Fruit fly (Drosophila melanogaster) whole organism, wandering third instar larva: ENCODE results near the gene CG18731.

ENCODE experiments used
- Abd-B ChIP-seq: fragments of >200 bp; optimal IDR thresholded peaks from 2 replicates; lab custom pipeline; 2017; ENCODE audit warnings: missing biosample characterization, missing genetic modification characterization
- CG32264 ChIP-seq: fragments of 200-800 bp; sonication (Bioruptor generic); optimal IDR thresholded peaks from 2 replicates; lab custom pipeline; 2016; ENCODE audit warnings: missing biosample characterization, missing genetic modification characterization
- CG9705 ChIP-seq: fragments of 200-800 bp; sonication (Bioruptor generic); optimal IDR thresholded peaks from 2 replicates; lab custom pipeline; 2018; ENCODE audit warnings: missing biosample characterization, mild to moderate bottlenecking, missing genetic modification characterization
- CrebA ChIP-seq: fragments of 200-800 bp; sonication (Bioruptor generic); optimal IDR thresholded peaks from 2 replicates; lab custom pipeline; 2016; ENCODE audit warnings: missing biosample characterization, mild to moderate bottlenecking, missing genetic modification characterization, borderline replicate concordance
- Dfd ChIP-seq: fragments of >200 bp; optimal IDR thresholded peaks from 2 replicates; lab custom pipeline; 2017; ENCODE audit warnings: missing biosample characterization, missing genetic modification characterization
- Dif ChIP-seq: fragments of 200-275, 200-300 bp; sonication (Bioruptor generic); optimal IDR thresholded peaks from 2 replicates; lab custom pipeline; 2018; ENCODE audit warnings: missing biosample characterization, missing genetic modification characterization; ENCODE audit not compliant: partially characterized antibody
- GATAd ChIP-seq: sonication (Bioruptor generic); optimal IDR thresholded peaks from 2 replicates; lab custom pipeline; 2016; ENCODE audit warnings: missing biosample characterization, missing genetic modification characterization
- HLH106 ChIP-seq: fragments of 200-800 bp; optimal IDR thresholded peaks from 3 replicates; lab custom pipeline; 2019; ENCODE audit warnings: missing biosample characterization, mild to moderate bottlenecking, missing genetic modification characterization, moderate library complexity
- Hnf4 ChIP-seq: fragments of 200-800 bp; sonication (Bioruptor generic); optimal IDR thresholded peaks from 2 replicates; lab custom pipeline; 2016; ENCODE audit warnings: missing biosample characterization, mild to moderate bottlenecking, missing genetic modification characterization
- Hr78 ChIP-seq: fragments of >200 bp; optimal IDR thresholded peaks from 2 replicates; lab custom pipeline; 2017; ENCODE audit warnings: missing biosample characterization, missing genetic modification characterization
- Hr83 ChIP-seq: fragments of 200-300 bp; sonication (Bioruptor generic); optimal IDR thresholded peaks from 2 replicates; lab custom pipeline; 2016; ENCODE audit warnings: missing biosample characterization, mild to moderate bottlenecking, missing genetic modification characterization, moderate library complexity; ENCODE audit not compliant: poor library complexity, severe bottlenecking
- Jra ChIP-seq: sonication (Bioruptor generic); optimal IDR thresholded peaks from 2 replicates; lab custom pipeline; 2016; ENCODE audit warnings: missing biosample characterization, missing genetic modification characterization
- Mio ChIP-seq: sonication (Bioruptor generic); optimal IDR thresholded peaks from 2 replicates; lab custom pipeline; 2016; ENCODE audit warnings: missing biosample characterization, missing genetic modification characterization
- Myc ChIP-seq: fragments of >200 bp; optimal IDR thresholded peaks from 2 replicates; lab custom pipeline; 2017
- N ChIP-seq: fragments of >200 bp; optimal IDR thresholded peaks from 2 replicates; lab custom pipeline; 2018; ENCODE audit warnings: missing biosample characterization, missing external identifiers, missing genetic modification characterization
- OdsH ChIP-seq: fragments of 200-800 bp; sonication (Bioruptor generic); optimal IDR thresholded peaks from 2 replicates; lab custom pipeline; 2016; ENCODE audit warnings: missing biosample characterization, mild to moderate bottlenecking, missing genetic modification characterization
- Rel ChIP-seq, 2 experiments: fragments of 200-800 bp; sonication (Bioruptor generic) in 1 of 2; optimal IDR thresholded peaks; 2 replicates in 1 of 2; 3 replicates in 1 of 2; lab custom pipeline; 2016 to 2019; ENCODE audit warnings: mild to moderate bottlenecking in 2 of 2, missing biosample characterization in 2 of 2, missing genetic modification characterization in 2 of 2, moderate library complexity in 1 of 2
- Sp1 ChIP-seq: fragments of 200-800 bp; sonication (Bioruptor generic); optimal IDR thresholded peaks from 3 replicates; lab custom pipeline; 2019; ENCODE audit warnings: missing biosample characterization, mild to moderate bottlenecking, missing genetic modification characterization, moderate library complexity
- Vsx2 ChIP-seq: fragments of 200-300, 225-300 bp; sonication (Bioruptor generic); optimal IDR thresholded peaks from 2 replicates; lab custom pipeline; 2018; ENCODE audit warnings: missing biosample characterization, missing genetic modification characterization; ENCODE audit not compliant: partially characterized antibody
- br ChIP-seq: fragments of 200-800 bp; sonication (Bioruptor generic); optimal IDR thresholded peaks from 2 replicates; lab custom pipeline; 2016; ENCODE audit warnings: missing biosample characterization, missing genetic modification characterization
- brk ChIP-seq: fragments of 200-800 bp; sonication (Bioruptor generic); optimal IDR thresholded peaks from 2 replicates; lab custom pipeline; 2016; ENCODE audit warnings: missing biosample characterization, mild to moderate bottlenecking, missing genetic modification characterization
- dl ChIP-seq, 2 experiments: fragments of 175-275, 200-275 bp in 1 of 2; fragments of 200-275 bp in 1 of 2; sonication (Bioruptor generic); optimal IDR thresholded peaks; lab custom pipeline; 2018; ENCODE audit warnings: mild to moderate bottlenecking in 2 of 2, missing biosample characterization in 2 of 2, missing genetic modification characterization in 2 of 2, moderate library complexity in 2 of 2; ENCODE audit not compliant: partially characterized antibody in 2 of 2, insufficient read depth in 1 of 2
- dmrt93B ChIP-seq: fragments of 200-800 bp; sonication (Bioruptor generic); optimal IDR thresholded peaks from 2 replicates; lab custom pipeline; 2018; ENCODE audit warnings: missing biosample characterization, mild to moderate bottlenecking, missing genetic modification characterization
- dsf ChIP-seq: sonication (Bioruptor generic); optimal IDR thresholded peaks from 2 replicates; lab custom pipeline; 2016; ENCODE audit warnings: missing biosample characterization, missing genetic modification characterization, borderline replicate concordance
- ey ChIP-seq: fragments of 200-800 bp; sonication (Bioruptor generic); optimal IDR thresholded peaks from 2 replicates; lab custom pipeline; 2016; ENCODE audit warnings: missing biosample characterization, missing genetic modification characterization
- foxo ChIP-seq, 2 experiments: fragments of 200-800 bp; sonication (Bioruptor generic); optimal IDR thresholded peaks; 2 replicates in 1 of 2; 3 replicates in 1 of 2; lab custom pipeline; 2016 to 2017; ENCODE audit warnings: missing biosample characterization in 2 of 2, missing genetic modification characterization in 2 of 2
- fru ChIP-seq: fragments of 200-800 bp; sonication (Bioruptor generic); optimal IDR thresholded peaks from 3 replicates; lab custom pipeline; 2016; ENCODE audit warnings: missing biosample characterization, mild to moderate bottlenecking, missing genetic modification characterization
- h ChIP-seq: fragments of 200-800 bp; sonication (Bioruptor generic); optimal IDR thresholded peaks from 3 replicates; lab custom pipeline; 2016; ENCODE audit warnings: missing biosample characterization, mild to moderate bottlenecking, missing genetic modification characterization
- jim ChIP-seq: fragments of 175-275, 200-325 bp; sonication (Bioruptor generic); optimal IDR thresholded peaks from 2 replicates; lab custom pipeline; 2016; ENCODE audit warnings: missing biosample characterization, mild to moderate bottlenecking, missing genetic modification characterization
- pan ChIP-seq: fragments of >200 bp; optimal IDR thresholded peaks from 2 replicates; lab custom pipeline; 2017
- rgr ChIP-seq: fragments of 200-800 bp; sonication (Bioruptor generic); optimal IDR thresholded peaks from 3 replicates; lab custom pipeline; 2016; ENCODE audit warnings: missing biosample characterization, mild to moderate bottlenecking, missing genetic modification characterization
- sage ChIP-seq: fragments of 200-800 bp; sonication (Bioruptor generic); optimal IDR thresholded peaks from 2 replicates; lab custom pipeline; 2016; ENCODE audit warnings: missing biosample characterization, mild to moderate bottlenecking, missing genetic modification characterization
- sv ChIP-seq: fragments of 200-800 bp; sonication (Bioruptor generic); optimal IDR thresholded peaks from 3 replicates; lab custom pipeline; 2016; ENCODE audit warnings: missing biosample characterization, missing genetic modification characterization
- tai ChIP-seq: sonication (Bioruptor generic); optimal IDR thresholded peaks from 2 replicates; lab custom pipeline; 2016; ENCODE audit warnings: missing biosample characterization, missing genetic modification characterization

The CG18731 gene

DNA sequence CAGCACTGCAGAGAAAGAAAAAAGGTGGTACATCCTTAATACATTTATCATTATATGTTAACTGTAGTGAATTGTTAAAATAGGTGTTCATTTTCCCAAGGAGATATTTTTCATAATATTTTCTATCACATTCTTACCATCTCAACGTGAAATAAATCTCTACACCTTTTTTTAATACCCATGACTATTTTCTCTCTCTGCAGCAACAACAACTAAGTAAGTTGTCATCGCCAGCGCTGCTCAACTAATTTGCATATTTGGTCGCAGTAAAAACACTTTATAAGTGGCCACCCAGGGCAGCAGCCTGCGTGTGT is 34.3 kb upstream of the CG18731 start:
- TF ChIP-seq tai (GFP tag; lab: Kevin White, UChicago), result no peak
- no peak for TF ChIP-seq CrebA (GFP tag; lab: Kevin White, UChicago)
- TF ChIP-seq CG32264 (GFP tag; lab: Kevin White, UChicago), result no peak
- TF ChIP-seq sv (GFP tag; lab: Kevin White, UChicago), result peak; percentile 30
- no peak for TF ChIP-seq brk (GFP tag; lab: Kevin White, UChicago)
- peak; percentile 22 for TF ChIP-seq fru (GFP tag; lab: Kevin White, UChicago)
- no peak for TF ChIP-seq Vsx2 (GFP tag; lab: Kevin White, UChicago)
- peak; percentile 18 for TF ChIP-seq ey
- TF ChIP-seq dmrt93B (GFP tag; lab: Kevin White, UChicago), result no peak
- TF ChIP-seq h, result peak; percentile 11
- TF ChIP-seq Hr83 (GFP tag; lab: Kevin White, UChicago), result no peak
- peak; percentile 30 for TF ChIP-seq HLH106 (tag; lab: Kevin White, UChicago)
- TF ChIP-seq Jra (GFP tag; lab: Kevin White, UChicago), result no peak
- no peak for TF ChIP-seq OdsH
- peak in 1 of 2 experiments; percentile 26 for TF ChIP-seq foxo (GFP tag; optimal IDR thresholded peaks at IDR 0.05; lab: Kevin White, UChicago)
- TF ChIP-seq rgr (GFP tag; lab: Kevin White, UChicago), result peak; percentile 23
- no peak for TF ChIP-seq Hr78
- no peak for TF ChIP-seq CG9705 (GFP tag; lab: Kevin White, UChicago)
- TF ChIP-seq Abd-B (GFP tag; lab: Kevin White, UChicago), result no peak

DNA sequence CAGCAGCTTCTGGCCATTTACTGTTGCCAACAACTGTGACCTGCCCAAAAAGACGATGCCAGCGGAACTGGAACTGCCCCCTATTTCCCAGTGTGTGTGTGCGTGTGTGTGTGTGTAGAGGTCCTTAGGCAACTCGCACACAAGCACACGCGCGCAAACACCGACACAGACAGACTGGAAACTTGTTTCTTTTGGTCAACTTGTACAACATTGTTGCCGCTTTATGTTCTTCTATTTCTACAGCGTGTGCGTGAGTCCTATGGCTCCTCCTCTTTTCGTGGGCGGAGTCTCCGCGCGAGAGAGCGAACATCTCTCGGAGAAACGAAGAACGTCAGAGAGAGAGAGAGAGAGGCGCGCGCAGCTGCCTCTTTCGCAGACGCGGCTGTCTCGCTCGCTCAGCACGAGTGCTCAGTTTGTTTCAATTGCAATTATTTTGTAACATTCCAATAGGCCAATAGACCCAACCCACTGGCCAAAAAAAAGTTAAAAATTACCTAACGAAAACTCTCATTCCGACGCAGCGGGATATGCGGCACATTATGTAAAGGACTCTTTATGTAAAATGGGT is 33.8 kb upstream of the CG18731 start:
- no peak for TF ChIP-seq Hr83 (GFP tag; lab: Kevin White, UChicago)
- TF ChIP-seq Myc (lab: Kevin White, UChicago), result no peak
- TF ChIP-seq Hr78, result no peak
- TF ChIP-seq Hnf4, result no peak
- peak; percentile 57 for TF ChIP-seq Vsx2 (GFP tag; lab: Kevin White, UChicago)
- TF ChIP-seq N (GFP tag; lab: Kevin White, UChicago), result no peak
- TF ChIP-seq br (GFP tag; lab: Kevin White, UChicago), result no peak
- TF ChIP-seq dl (GFP tag; optimal IDR thresholded peaks at IDR 0.05; lab: Kevin White, UChicago; ENCODE audit: insufficient read depth in 1 of 2, partially characterized antibody in 2 of 2), result peak; percentile 80 to 89
- TF ChIP-seq HLH106 (tag; lab: Kevin White, UChicago), result no peak
- no peak for TF ChIP-seq Sp1 (GFP tag; lab: Kevin White, UChicago)
- no peak for TF ChIP-seq Dfd (GFP tag; lab: Kevin White, UChicago)
- TF ChIP-seq ey, result no peak
- TF ChIP-seq Dif, result peak; percentile 89
- TF ChIP-seq, all 38 proteins: peak for 3

DNA sequence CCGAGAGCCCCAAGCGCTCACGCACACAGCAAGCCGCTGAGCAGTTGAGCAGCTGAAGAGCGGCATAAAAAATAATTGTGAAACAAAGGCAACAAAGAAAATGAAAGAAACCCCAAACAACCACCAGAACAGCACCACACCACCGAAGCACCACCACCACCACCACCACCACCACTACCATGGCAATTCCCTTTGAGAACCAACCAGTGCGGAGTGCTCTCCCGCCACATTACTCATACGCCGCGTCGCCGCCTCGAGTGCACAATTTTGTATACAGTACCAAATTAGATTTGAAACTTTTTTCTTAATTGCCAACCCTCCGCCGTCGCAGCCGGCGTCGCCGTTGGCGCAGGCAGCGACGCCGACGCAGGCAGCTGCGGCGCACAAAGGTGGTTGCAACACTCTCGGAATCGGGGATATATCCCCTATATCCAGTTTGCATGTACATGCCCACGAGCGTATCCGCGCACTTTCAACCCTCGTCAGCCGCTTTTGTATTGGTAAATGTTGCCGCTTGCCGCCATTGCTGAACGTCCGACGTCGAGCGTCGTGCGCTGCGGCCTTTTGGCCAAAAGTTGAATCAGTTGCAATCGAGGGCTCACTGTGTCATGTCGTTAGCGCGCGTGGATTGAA is 32.7 kb upstream of the CG18731 start, which contains the start of gene dmrt99B:
dmrt99B (plus strand) TSS at position 583 of the 633 bp plus-strand sequence.
- no peak for TF ChIP-seq tai (GFP tag; lab: Kevin White, UChicago)
- no peak for TF ChIP-seq HLH106 (tag; lab: Kevin White, UChicago)
- peak; percentile 23 for TF ChIP-seq Dfd (GFP tag; lab: Kevin White, UChicago)
- no peak for TF ChIP-seq brk (GFP tag; lab: Kevin White, UChicago)

DNA sequence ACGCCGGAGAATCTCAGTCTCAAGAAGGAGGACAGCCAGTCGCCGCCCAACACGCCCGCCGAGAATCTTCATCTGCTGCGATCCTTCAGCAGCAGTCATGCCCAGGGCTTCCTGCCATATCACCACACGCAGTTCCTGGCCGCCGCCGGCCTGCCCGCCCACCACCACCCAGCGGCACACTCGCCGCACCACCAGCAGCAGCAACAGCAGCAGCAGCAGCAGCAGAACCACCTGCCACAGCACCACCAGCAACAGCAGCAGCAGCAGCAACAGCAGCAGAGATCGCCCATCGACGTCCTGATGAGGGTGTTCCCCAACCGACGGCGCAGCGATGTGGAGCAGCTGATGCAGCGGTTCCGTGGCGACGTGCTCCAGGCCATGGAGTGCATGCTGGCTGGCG is 29.1 kb upstream of the CG18731 start:
- TF ChIP-seq Dfd (GFP tag; lab: Kevin White, UChicago) (peak; percentile 94), GATAd (GFP tag; lab: Kevin White, UChicago) (no peak)

DNA sequence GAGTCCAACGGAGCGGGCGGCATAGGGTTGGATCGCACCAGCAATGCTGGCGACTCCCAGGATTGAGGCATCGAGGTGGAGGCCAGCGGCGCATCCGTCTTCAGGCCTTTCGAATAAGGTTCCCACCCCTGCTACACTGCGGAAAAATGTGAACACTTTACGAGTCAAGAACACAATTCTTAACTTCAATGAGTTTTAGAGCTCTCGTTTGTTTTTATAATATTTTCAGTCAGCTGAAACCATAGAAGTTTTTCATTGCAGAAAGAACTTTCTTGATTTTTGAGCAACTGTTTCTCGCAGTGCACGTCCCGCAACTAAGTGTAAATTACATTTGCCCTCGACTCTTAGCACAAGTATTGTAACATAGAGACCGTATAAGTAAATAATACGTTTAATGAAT is 28.5 kb upstream of the CG18731 start:
- no peak for TF ChIP-seq Mio (GFP tag; lab: Kevin White, UChicago)
- TF ChIP-seq Rel (GFP tag; optimal IDR thresholded peaks at IDR 0.05; lab: Kevin White, UChicago), result no peak
- TF ChIP-seq Rel (tag; optimal IDR thresholded peaks at IDR 0.05; lab: Kevin White, UChicago), result no peak
- no peak for TF ChIP-seq br (GFP tag; lab: Kevin White, UChicago)
- no peak for TF ChIP-seq jim (GFP tag; lab: Kevin White, UChicago)
- TF ChIP-seq h, result no peak
- TF ChIP-seq fru (GFP tag; lab: Kevin White, UChicago), result no peak
- TF ChIP-seq sage (GFP tag; lab: Kevin White, UChicago), result no peak
- TF ChIP-seq foxo (GFP tag; optimal IDR thresholded peaks at IDR 0.05; lab: Kevin White, UChicago), result no peak
- TF ChIP-seq pan, result no peak
- TF ChIP-seq ey, result no peak
- no peak for TF ChIP-seq dsf (GFP tag; lab: Kevin White, UChicago)
- no peak for TF ChIP-seq dl (GFP tag; optimal IDR thresholded peaks at IDR 0.05; lab: Kevin White, UChicago; ENCODE audit: insufficient read depth in 1 of 2, partially characterized antibody in 2 of 2)
